Fruit fly (Drosophila melanogaster): ENCODE results near the gene subdued.
A peak's percentile ranks its signal among the peaks of the same experiment; 100 is the strongest.

Gene subdued

dm6 chr3R:19627792-19628522, 14.6 kb downstream of the subdued start (continued):
- TF ChIP-seq YL-1 (GFP tag; optimal IDR thresholded peaks at IDR 0.05) (no peak), ERR (GFP tag; optimal IDR thresholded peaks at IDR 0.05) (no peak), CG10267 (tag; optimal IDR thresholded peaks at IDR 0.05) (peak; percentile 56), CG31365 (tag; optimal IDR thresholded peaks at IDR 0.05) (no peak), CG31441 (GFP tag; IDR thresholded peaks at IDR 0.05) (peak; percentile 63), Oaz (GFP tag; IDR thresholded peaks at IDR 0.05) (no peak), Hr78 (GFP tag; optimal IDR thresholded peaks at IDR 0.05) (no peak), Mad (GFP tag; optimal IDR thresholded peaks at IDR 0.05) (no peak), tio (GFP tag; optimal IDR thresholded peaks at IDR 0.05) (peak; percentile 24), CrebB (tag; optimal IDR thresholded peaks at IDR 0.05) (no peak), rib (GFP tag; IDR thresholded peaks at IDR 0.05) (no peak), GATAe (GFP tag; conservative IDR thresholded peaks at IDR 0.05) (no peak), caup (GFP tag; optimal IDR thresholded peaks at IDR 0.05; ENCODE audit: severe bottlenecking) (peak; percentile 67), ftz-f1 (GFP tag; optimal IDR thresholded peaks at IDR 0.05) (no peak), Deaf1 (tag; optimal IDR thresholded peaks at IDR 0.05) (peak; percentile 45), slp2 (GFP tag; optimal IDR thresholded peaks at IDR 0.05) (no peak), nau (GFP tag; optimal IDR thresholded peaks at IDR 0.05) (peak; percentile 37), NC2α (GFP tag; optimal IDR thresholded peaks at IDR 0.05) (no peak), ttk (GFP tag; IDR thresholded peaks at IDR 0.05) (0 out of 2 replicates have a peak, but pooled peaks have one; percentile 6), HmgD (GFP tag; optimal IDR thresholded peaks at IDR 0.05) (no peak), Fer2 (tag; optimal IDR thresholded peaks at IDR 0.05) (no peak), bab2 (GFP tag; optimal IDR thresholded peaks at IDR 0.05) (no peak), Doc3 (GFP tag; IDR thresholded peaks at IDR 0.05; ENCODE audit: partially characterized antibody) (no peak), Abd-B (GFP tag; optimal IDR thresholded peaks at IDR 0.05) (peak; percentile 50), grau (tag; optimal IDR thresholded peaks at IDR 0.05) (peak; percentile 32), NC2β (GFP tag; optimal IDR thresholded peaks at IDR 0.05) (no peak), HLH4C (GFP tag; IDR thresholded peaks at IDR 0.05; ENCODE audit: partially characterized antibody) (no peak), btn (GFP tag; optimal IDR thresholded peaks at IDR 0.05) (no peak), Sry-β (GFP tag; optimal IDR thresholded peaks at IDR 0.05) (no peak), CG13296 (GFP tag; optimal IDR thresholded peaks at IDR 0.05) (peak; percentile 68), al (GFP tag; IDR thresholded peaks at IDR 0.05) (no peak), trh (GFP tag; optimal IDR thresholded peaks at IDR 0.05) (peak; percentile 12), en (GFP tag; optimal IDR thresholded peaks at IDR 0.05) (no peak), gcm (GFP tag; optimal IDR thresholded peaks at IDR 0.05) (no peak), Nf-YA (GFP tag; IDR thresholded peaks at IDR 0.05) (no peak), E2f2 (GFP tag; IDR thresholded peaks at IDR 0.05) (peak; percentile 9; the same call in 1 of the 2 replicates), Blimp-1 (GFP tag; optimal IDR thresholded peaks at IDR 0.05) (peak; percentile 56), CG3838 (GFP tag; optimal IDR thresholded peaks at IDR 0.05) (no peak), Rx (GFP tag; IDR thresholded peaks at IDR 0.05) (no peak), CG7357 (GFP tag; IDR thresholded peaks at IDR 0.05) (no peak), CG13775 (GFP tag; optimal IDR thresholded peaks at IDR 0.05) (peak; percentile 29), ash1 (GFP tag; optimal IDR thresholded peaks at IDR 0.05) (no peak), CG31224 (GFP tag; IDR thresholded peaks at IDR 0.05) (no peak), gce (GFP tag; IDR thresholded peaks at IDR 0.05) (no peak), Hmx (GFP tag; optimal IDR thresholded peaks at IDR 0.05) (no peak), CG1529 (GFP tag; optimal IDR thresholded peaks at IDR 0.05) (no peak), Dp (GFP tag; optimal IDR thresholded peaks at IDR 0.05) (no peak), esg (GFP tag; conservative IDR thresholded peaks at IDR 0.05) (0 out of 2 replicates have a peak, but pooled peaks have one; percentile 14), CG9876 (GFP tag; optimal IDR thresholded peaks at IDR 0.05) (no peak), Optix (GFP tag; IDR thresholded peaks at IDR 0.05) (no peak)

Data from whole organism, embryonic.